Worm (Caenorhabditis elegans): Measurements from ENCODE around the gene T05C7.9.
"Not testable (repeated sequence)": the region's sequence is repeated elsewhere in the genome, so short reads cannot be mapped to it uniquely, and the experiment has no call there.

The T05C7.9 gene

ce11 chrIV:79205-79604 lies at the start of gene T05C7.9:
Gene T05C7.9, plus strand, starts transcription at chrIV:79276.
- no peak for TF ChIP-seq unc-62 (GFP tag; optimal IDR thresholded peaks at IDR 0.05)

DNA sequence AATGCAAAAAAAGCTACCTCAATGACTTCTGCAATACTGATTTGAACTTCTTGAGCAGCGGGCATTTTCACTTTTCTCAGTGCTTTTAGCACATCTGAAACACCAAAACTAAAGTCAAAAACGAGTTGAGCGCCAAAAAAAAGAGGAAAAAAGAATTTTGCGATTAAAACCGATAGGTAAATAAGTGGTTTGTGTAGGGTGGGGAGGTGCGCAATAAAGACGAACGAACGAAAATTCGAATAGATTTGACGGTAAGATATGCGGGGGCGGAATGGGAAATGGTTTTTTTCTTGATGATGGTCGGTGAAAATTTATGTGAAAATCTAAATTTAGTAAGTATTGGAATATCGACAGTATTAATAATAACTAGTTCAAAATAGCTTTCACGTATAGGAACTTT lies 30.3 kb upstream of the T05C7.9 start, which contains the start of gene frm-5.1:
frm-5.1 (minus strand) TSS at position 101 of the 400 bp plus-strand sequence.
- no peak for TF ChIP-seq unc-62 (GFP tag; optimal IDR thresholded peaks at IDR 0.05)

DNA sequence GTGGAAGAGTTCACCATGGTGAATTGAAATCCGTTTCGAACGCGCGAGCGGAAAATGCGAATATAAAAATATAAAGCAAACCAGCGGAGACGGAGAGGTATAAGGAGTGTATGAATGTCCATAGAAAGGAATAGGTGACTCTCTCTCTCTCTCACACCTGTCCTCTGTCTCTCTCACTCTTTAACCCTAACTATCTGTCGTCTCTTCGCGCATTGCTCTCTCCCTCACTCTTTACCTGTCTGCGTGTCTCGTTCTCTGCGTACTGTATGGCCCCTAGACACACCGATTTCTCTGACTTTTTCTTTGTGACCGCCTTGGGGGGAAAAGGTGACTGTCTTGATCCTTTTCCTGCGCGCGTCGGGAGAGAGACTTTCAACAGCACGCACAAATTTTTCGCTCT lies 27.9 kb upstream of the T05C7.9 start:
- TF ChIP-seq unc-62 (GFP tag; optimal IDR thresholded peaks at IDR 0.05): no peak

DNA sequence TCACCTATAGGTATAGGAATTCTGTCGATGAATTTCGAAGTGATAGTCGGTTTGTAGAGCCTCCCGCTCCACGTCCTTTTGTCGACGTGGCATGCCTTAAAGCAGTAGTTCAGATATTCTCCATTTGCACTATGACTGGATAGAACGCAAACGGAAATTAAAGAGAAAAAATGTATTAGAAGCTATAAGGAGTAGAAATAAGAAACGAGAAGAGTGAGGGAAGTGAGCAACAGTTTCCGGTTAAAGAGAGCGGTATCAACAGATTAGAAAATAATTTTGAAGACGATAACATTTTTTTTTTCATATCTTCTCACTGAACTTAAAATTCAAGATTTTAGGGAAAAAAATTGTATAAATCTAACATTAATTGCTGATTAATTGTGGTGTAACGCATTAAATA lies 25.5 kb upstream of the T05C7.9 start, which contains the start of gene T05C7.4:
T05C7.4 (minus strand) TSS at position 101 of the 400 bp plus-strand sequence.
- TF ChIP-seq unc-62 (GFP tag; optimal IDR thresholded peaks at IDR 0.05): no peak

- TF ChIP-seq unc-62 (GFP tag; optimal IDR thresholded peaks at IDR 0.05): no peak
Observed at ce11 chrIV:58818-59217, 20.3 kb upstream of the T05C7.9 start, which contains the start of gene T05C7.5. Gene T05C7.5, minus strand, starts transcription at chrIV:58918.

DNA sequence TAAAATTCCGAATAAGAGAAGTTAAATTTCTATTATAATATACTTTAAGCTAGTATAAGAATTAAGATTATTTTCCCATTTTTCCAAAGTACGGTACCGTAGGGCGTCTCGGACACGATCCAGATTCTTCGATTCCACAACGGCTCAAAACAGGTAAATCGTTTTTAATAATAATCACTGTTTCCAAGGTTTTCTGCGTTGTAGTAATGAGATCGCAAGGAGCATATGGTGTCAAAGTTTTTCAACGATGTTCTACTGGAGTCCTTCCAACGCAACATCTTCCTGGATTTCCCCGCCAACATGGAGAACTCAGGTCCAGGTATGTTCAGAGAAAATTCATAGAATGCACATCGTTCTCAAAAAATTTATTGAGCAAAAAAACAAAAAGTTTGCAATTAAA lies 17.6 kb upstream of the T05C7.9 start, which contains the start of gene T05C7.7:
T05C7.7 (plus strand) TSS at position 301 of the 400 bp plus-strand sequence.
- not testable (repeated sequence) for TF ChIP-seq unc-62 (GFP tag; optimal IDR thresholded peaks at IDR 0.05)

DNA sequence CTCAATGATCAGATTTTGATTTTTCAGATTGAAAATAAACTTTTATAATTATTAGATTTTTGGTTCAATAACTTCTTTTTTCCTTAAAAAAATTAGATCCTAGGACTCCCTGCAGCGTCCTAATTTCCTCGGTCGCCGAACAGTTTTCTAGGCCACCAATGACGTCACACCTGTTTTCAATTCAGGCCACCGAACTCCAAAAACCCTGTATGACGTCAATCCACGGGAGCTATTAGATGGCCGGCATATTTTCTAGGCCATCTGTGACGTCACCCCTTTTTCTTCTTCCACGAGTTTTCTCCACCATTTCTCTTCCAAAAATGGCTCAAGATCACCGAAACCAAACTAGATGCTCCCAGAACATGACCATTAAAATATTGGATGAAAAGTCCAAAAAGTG lies 7.8 kb upstream of the T05C7.9 start:
- TF ChIP-seq unc-62 (GFP tag; optimal IDR thresholded peaks at IDR 0.05): no peak

ce11 chrIV:73175-73574 lies 5.9 kb upstream of the T05C7.9 start:
- TF ChIP-seq unc-62 (GFP tag; optimal IDR thresholded peaks at IDR 0.05): no peak

ce11 chrIV:76070-76469 lies 3.0 kb upstream of the T05C7.9 start, which contains the start of gene T05C7.8:
Gene T05C7.8, plus strand, starts transcription at chrIV:76370.
- no peak for TF ChIP-seq unc-62 (GFP tag; optimal IDR thresholded peaks at IDR 0.05)

- no peak for TF ChIP-seq unc-62 (GFP tag; optimal IDR thresholded peaks at IDR 0.05)
Observed at ce11 chrIV:77421-77820, 1.7 kb upstream of the T05C7.9 start.

DNA sequence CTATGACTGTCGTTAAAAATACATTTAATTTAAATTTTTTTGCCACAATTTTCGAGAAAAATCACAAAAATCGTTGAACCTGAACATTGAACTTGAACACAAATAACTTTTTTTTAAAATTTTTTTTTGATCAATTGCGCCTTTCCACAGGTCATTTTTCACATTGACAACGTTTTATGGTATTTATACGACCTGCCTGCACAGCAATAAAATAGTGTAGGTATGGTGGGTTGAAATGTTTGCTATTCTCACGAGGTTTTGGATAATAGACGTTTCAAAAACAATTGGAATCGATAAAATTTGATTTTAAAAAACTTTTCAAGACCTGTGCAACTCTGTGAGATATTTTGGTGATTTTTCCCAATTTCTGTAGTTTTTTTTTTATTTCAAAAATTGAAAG lies 870 bp upstream of the T05C7.9 start:
- TF ChIP-seq unc-62 (GFP tag; optimal IDR thresholded peaks at IDR 0.05): no peak

DNA sequence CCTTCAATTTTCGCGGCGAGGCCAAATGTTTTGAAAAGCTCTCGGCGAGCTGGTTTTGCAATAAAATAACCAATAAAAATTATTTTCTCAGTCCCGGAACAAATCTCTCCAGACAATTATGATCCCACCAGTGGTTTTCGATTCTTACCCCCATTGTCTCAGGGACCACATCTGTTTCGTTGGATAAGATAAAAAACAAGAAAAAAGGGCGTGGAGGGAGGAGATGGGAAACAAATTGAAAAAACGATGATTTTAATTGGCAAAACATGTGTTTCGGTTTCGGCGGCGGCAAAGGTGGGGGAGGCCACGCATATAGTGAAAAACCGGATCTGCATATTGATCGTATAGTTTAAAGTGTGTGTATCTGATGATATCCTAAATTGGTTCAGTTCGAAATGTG lies 1.9 kb downstream of the T05C7.9 start:
- TF ChIP-seq unc-62 (GFP tag; optimal IDR thresholded peaks at IDR 0.05): no peak

ce11 chrIV:81428-81827 lies 2.4 kb downstream of the T05C7.9 start:
- no peak for TF ChIP-seq unc-62 (GFP tag; optimal IDR thresholded peaks at IDR 0.05)

DNA sequence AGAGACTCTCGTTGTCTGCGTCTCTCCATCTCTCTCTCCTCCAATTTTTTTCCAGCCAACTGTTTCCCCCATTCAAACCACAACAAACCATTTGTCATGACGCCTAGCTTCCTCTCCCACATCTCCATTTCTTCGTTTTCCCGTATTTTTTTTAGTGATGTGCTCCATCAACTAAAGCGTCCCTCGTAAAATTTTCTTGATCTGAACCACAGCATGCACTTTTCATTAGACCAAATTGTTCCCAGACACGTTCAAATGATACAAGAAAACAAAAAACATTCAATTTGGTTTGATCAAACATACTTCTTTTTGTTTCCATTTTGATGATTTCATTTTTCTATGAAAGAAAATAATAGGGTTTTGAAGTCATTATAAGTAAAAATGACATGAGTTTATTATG lies 3.2 kb downstream of the T05C7.9 start:
- no peak for TF ChIP-seq unc-62 (GFP tag; optimal IDR thresholded peaks at IDR 0.05)

DNA sequence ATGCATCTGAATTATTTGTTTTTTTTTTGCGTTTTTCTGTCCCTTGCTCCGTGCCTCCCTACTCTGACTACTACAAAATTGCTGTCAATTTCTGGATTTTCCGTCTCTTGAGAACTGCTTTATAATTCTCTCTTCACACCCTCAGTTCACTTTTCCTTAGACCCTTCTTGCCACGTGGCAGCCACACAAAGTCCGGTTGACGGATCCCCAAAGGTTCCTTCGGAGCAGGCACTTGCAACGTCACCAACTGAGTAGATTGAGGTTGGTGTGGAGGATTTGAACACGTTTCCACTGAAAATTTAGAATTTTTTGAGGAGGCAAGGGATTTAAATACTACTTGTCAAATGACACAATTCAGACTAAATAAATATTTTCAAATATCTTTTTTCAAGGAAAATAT lies 7.7 kb downstream of the T05C7.9 start:
- no peak for TF ChIP-seq unc-62 (GFP tag; optimal IDR thresholded peaks at IDR 0.05)

DNA sequence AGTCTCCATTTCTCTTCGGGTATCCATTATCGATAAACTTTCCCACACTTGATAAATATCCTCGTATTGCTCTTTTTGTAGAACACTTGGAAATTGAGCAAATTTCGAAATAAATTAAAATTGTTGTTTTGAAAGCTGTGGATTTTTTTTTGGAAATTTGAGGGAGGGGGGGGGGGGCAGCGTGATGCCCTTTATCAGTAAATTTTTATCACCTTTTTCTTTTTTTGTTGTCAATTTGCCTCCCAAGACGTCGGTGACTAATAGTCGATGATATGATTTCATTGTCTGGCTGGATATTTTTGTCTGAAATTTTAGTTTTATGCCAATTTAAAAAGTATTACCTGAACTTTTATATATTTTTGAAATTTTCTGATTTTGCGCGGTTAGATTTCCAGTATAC lies 10.9 kb downstream of the T05C7.9 start, which contains the start of gene scl-23:
scl-23 (minus strand) TSS at position 101 of the 400 bp plus-strand sequence.
- TF ChIP-seq unc-62 (GFP tag; optimal IDR thresholded peaks at IDR 0.05): no peak

- TF ChIP-seq unc-62 (GFP tag; optimal IDR thresholded peaks at IDR 0.05): no peak
Observed at ce11 chrIV:91680-92079, 12.6 kb downstream of the T05C7.9 start, which contains the start of gene tpa-1. Gene tpa-1, plus strand, starts transcription at chrIV:91980.

DNA sequence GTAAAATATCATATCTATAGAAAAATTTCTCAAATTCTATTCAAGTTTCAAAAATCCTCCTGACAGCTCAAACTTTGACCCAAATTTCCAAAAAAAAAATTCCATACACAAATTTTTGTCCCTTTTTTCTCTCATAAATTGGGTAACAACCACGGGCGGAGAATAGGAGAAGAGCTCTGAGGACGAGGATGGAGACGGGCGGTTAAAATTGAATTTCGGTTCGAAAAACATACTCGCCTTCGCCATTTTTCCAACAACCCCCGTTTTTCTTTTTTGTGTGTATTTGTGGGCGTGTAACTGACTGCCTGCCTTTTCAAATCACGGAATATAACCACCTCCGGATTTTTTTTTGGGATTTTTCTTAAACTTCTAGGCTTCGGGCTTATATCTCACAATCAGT lies 18.6 kb downstream of the T05C7.9 start:
- no peak for TF ChIP-seq unc-62 (GFP tag; optimal IDR thresholded peaks at IDR 0.05)

Data from whole organism, dauer.